Worm (Caenorhabditis elegans) whole organism, young adult: ENCODE data around the gene mod-1.

Experiments
- bed-2 ChIP-seq: fragments of 200-800 bp; sonication (Bioruptor generic); IDR thresholded peaks from 2 replicates; pipeline ENCODE4 v1.3.6; 2022; ENCODE audit warnings: missing genetic modification reagents, missing genetic modification characterization, missing compliant biosample characterization
- egl-44 ChIP-seq: fragments of 200-800 bp; sonication (Bioruptor generic); IDR thresholded peaks from 2 replicates; pipeline ENCODE4 v1.3.6; 2022; ENCODE audit warnings: missing genetic modification reagents, missing genetic modification characterization, missing compliant biosample characterization
- sea-2 ChIP-seq: fragments of 200-800 bp; sonication (Bioruptor generic); IDR thresholded peaks from 2 replicates; pipeline ENCODE4 v1.3.6; 2022; ENCODE audit warnings: missing genetic modification characterization, missing compliant biosample characterization
- snpc-4 ChIP-seq, 5 experiments: fragments of 150-350 bp in 1 of 5; sonication (generic microtip) in 4 of 5; optimal IDR thresholded peaks; 2 replicates each; lab custom pipeline; 2014 to 2018; ENCODE audit warnings: missing genetic modification characterization in 5 of 5, missing biosample characterization in 3 of 5, antibody characterized with exemption in 2 of 5, mild to moderate bottlenecking in 2 of 5, missing compliant biosample characterization in 2 of 5, missing genotype in 2 of 5, moderate library complexity in 2 of 5, missing genetic modification reagents in 1 of 5
- unc-62 ChIP-seq: fragments of 150-350 bp; optimal IDR thresholded peaks from 2 replicates; lab custom pipeline; 2014; ENCODE audit warnings: missing biosample characterization, missing genetic modification reagents, missing genetic modification characterization
- ztf-3 ChIP-seq: fragments of 200-800 bp; sonication (Bioruptor generic); optimal IDR thresholded peaks from 2 replicates; lab custom pipeline; 2018; ENCODE audit warnings: mild to moderate bottlenecking, missing genetic modification characterization, missing compliant biosample characterization

- no peak for TF ChIP-seq ztf-3 (GFP tag; lab: Kevin White, UChicago)
- TF ChIP-seq egl-44 (GFP tag; lab: Robert Waterston, UW), result no peak
- no peak for TF ChIP-seq bed-2 (GFP tag; lab: Robert Waterston, UW)
- no peak for TF ChIP-seq unc-62
- TF ChIP-seq sea-2 (GFP tag; lab: Robert Waterston, UW), result no peak
- no peak for TF ChIP-seq snpc-4 (GFP tag; optimal IDR thresholded peaks at IDR 0.05; lab: Kevin White, UChicago)
- no peak for TF ChIP-seq snpc-4 (tag; optimal IDR thresholded peaks at IDR 0.05; lab: Kevin White, UChicago)
Measured at ce11 chrV:8928967-8929366, 15.1 kb upstream of the mod-1 start, which contains the start of gene H14N18.4.
